Worm (Caenorhabditis elegans) whole organism, young adult: ENCODE data around the gene C25H3.3.

Source experiments
- B0261.1 ChIP-seq: sonication (generic microtip); optimal IDR thresholded peaks from 2 replicates; lab custom pipeline; 2016; ENCODE audit warnings: mild to moderate bottlenecking, missing genetic modification characterization, moderate library complexity, missing compliant biosample characterization
- C06A6.2 ChIP-seq: fragments of 200-800 bp; sonication (Bioruptor generic); conservative IDR thresholded peaks from 2 replicates; pipeline ENCODE4 v1.3.6; 2022; ENCODE audit warnings: missing genetic modification characterization, missing compliant biosample characterization
- F22D6.2 ChIP-seq: sonication (generic microtip); optimal IDR thresholded peaks from 2 replicates; lab custom pipeline; 2016; ENCODE audit warnings: mild to moderate bottlenecking, missing genetic modification characterization, missing compliant biosample characterization
- F23B12.7 ChIP-seq: sonication (generic microtip); optimal IDR thresholded peaks from 2 replicates; lab custom pipeline; 2017; ENCODE audit warnings: missing genetic modification characterization, mild to moderate bottlenecking, missing compliant biosample characterization, antibody characterized with exemption, moderate library complexity; ENCODE audit not compliant: insufficient read depth
- F37B4.10 ChIP-seq: fragments of 200-800 bp; sonication (Bioruptor generic); IDR thresholded peaks from 2 replicates; pipeline ENCODE4 v1.3.6; 2022; ENCODE audit warnings: missing genetic modification characterization, missing compliant biosample characterization
- F49E8.2 ChIP-seq: sonication (generic microtip); optimal IDR thresholded peaks from 3 replicates; lab custom pipeline; 2017; ENCODE audit warnings: missing genetic modification characterization, mild to moderate bottlenecking, missing compliant biosample characterization, antibody characterized with exemption, moderate library complexity; ENCODE audit not compliant: insufficient read depth
- F57C9.4 ChIP-seq: sonication (generic microtip); optimal IDR thresholded peaks from 2 replicates; lab custom pipeline; 2017; ENCODE audit warnings: mild to moderate bottlenecking, missing genetic modification characterization, missing compliant biosample characterization
- Y53G8AR.9 ChIP-seq: fragments of 200-800 bp; sonication (Bioruptor generic); conservative IDR thresholded peaks from 2 replicates; pipeline ENCODE4 v1.3.6; 2022; ENCODE audit warnings: missing genetic modification reagents, missing genetic modification characterization, missing compliant biosample characterization
- Y56A3A.18 ChIP-seq: fragments of 200-800 bp; sonication (Bioruptor generic); IDR thresholded peaks from 2 replicates; pipeline ENCODE4 v1.3.6; 2022; ENCODE audit warnings: missing genetic modification reagents, missing genetic modification characterization, missing compliant biosample characterization
- Y95B8A.8 ChIP-seq: fragments of 200-800 bp; sonication (Bioruptor generic); IDR thresholded peaks from 2 replicates; pipeline ENCODE4 v1.3.6; 2022; ENCODE audit warnings: missing genetic modification reagents, missing genetic modification characterization, missing compliant biosample characterization
- aptf-2 ChIP-seq: fragments of 200-800 bp; sonication (Bioruptor generic); conservative IDR thresholded peaks from 2 replicates; pipeline ENCODE4 v1.3.6; 2022; ENCODE audit warnings: missing genetic modification reagents, missing genetic modification characterization, missing compliant biosample characterization
- aptf-3 ChIP-seq: fragments of 200-800 bp; sonication (Bioruptor generic); IDR thresholded peaks from 2 replicates; pipeline ENCODE4 v1.3.6; 2022; ENCODE audit warnings: missing genetic modification characterization, missing compliant biosample characterization
- bed-2 ChIP-seq: fragments of 200-800 bp; sonication (Bioruptor generic); IDR thresholded peaks from 2 replicates; pipeline ENCODE4 v1.3.6; 2022; ENCODE audit warnings: missing genetic modification reagents, missing genetic modification characterization, missing compliant biosample characterization
- cebp-1 ChIP-seq, 2 experiments: fragments of 200-800 bp in 1 of 2; sonication (Bioruptor generic) in 1 of 2; sonication (generic microtip) in 1 of 2; IDR thresholded peaks in 1 of 2; optimal IDR thresholded peaks in 1 of 2; 2 replicates each; pipeline versions ENCODE4 v1.3.6 to Lab custom; 2017 to 2022; ENCODE audit warnings: missing compliant biosample characterization in 2 of 2, missing genetic modification characterization in 2 of 2, mild to moderate bottlenecking in 1 of 2, missing genetic modification reagents in 1 of 2, moderate library complexity in 1 of 2
- ceh-27 ChIP-seq: fragments of 200-800 bp; sonication (Bioruptor generic); optimal IDR thresholded peaks from 2 replicates; lab custom pipeline; 2018; ENCODE audit warnings: mild to moderate bottlenecking, missing genetic modification characterization, moderate library complexity, missing compliant biosample characterization
- ceh-40 ChIP-seq: fragments of 200-800 bp; sonication (Bioruptor generic); IDR thresholded peaks from 2 replicates; pipeline ENCODE4 v1.3.6; 2022; ENCODE audit warnings: missing genetic modification characterization, missing compliant biosample characterization
- ceh-79 ChIP-seq: sonication (generic microtip); optimal IDR thresholded peaks from 2 replicates; lab custom pipeline; 2017; ENCODE audit warnings: mild to moderate bottlenecking, missing genetic modification characterization, missing compliant biosample characterization
- dox-1 ChIP-seq: fragments of 200-800 bp; sonication (Bioruptor generic); IDR thresholded peaks from 2 replicates; pipeline ENCODE4 v1.3.6; 2022; ENCODE audit warnings: missing genetic modification reagents, missing genetic modification characterization, missing compliant biosample characterization
- dpl-1 ChIP-seq: fragments of 150-350 bp; optimal IDR thresholded peaks from 2 replicates; lab custom pipeline; 2014; ENCODE audit warnings: missing biosample characterization, missing genetic modification reagents, missing genetic modification characterization
- efl-1 ChIP-seq: fragments of 150-350 bp; optimal IDR thresholded peaks from 2 replicates; lab custom pipeline; 2014; ENCODE audit warnings: missing biosample characterization, missing genetic modification reagents, missing genetic modification characterization
- gei-17 ChIP-seq: fragments of 200-800 bp; sonication (Bioruptor generic); optimal IDR thresholded peaks from 2 replicates; lab custom pipeline; 2018; ENCODE audit warnings: mild to moderate bottlenecking, missing genetic modification characterization, missing compliant biosample characterization
- lag-1 ChIP-seq: fragments of 200-800 bp; sonication (Bioruptor generic); IDR thresholded peaks from 2 replicates; pipeline ENCODE4 v1.3.6; 2022; ENCODE audit warnings: missing genetic modification reagents, missing genetic modification characterization, missing compliant biosample characterization
- let-526 ChIP-seq: fragments of 200-800 bp; sonication (Bioruptor generic); IDR thresholded peaks from 2 replicates; pipeline ENCODE4 v1.3.6; 2022; ENCODE audit warnings: missing genetic modification reagents, missing genetic modification characterization, missing compliant biosample characterization
- let-607 ChIP-seq, 2 experiments: fragments of 200-800 bp in 1 of 2; sonication (Bioruptor generic) in 1 of 2; sonication (generic microtip) in 1 of 2; optimal IDR thresholded peaks; 2 replicates each; lab custom pipeline; 2016 to 2018; ENCODE audit warnings: mild to moderate bottlenecking in 2 of 2, missing compliant biosample characterization in 2 of 2, missing genetic modification characterization in 2 of 2, moderate library complexity in 2 of 2, missing genotype in 1 of 2
- lin-26 ChIP-seq: fragments of 200-800 bp; sonication (Bioruptor generic); IDR thresholded peaks from 2 replicates; pipeline ENCODE4 v1.3.6; 2022; ENCODE audit warnings: missing genetic modification reagents, missing genetic modification characterization, missing compliant biosample characterization
- lin-40 ChIP-seq: sonication (generic microtip); optimal IDR thresholded peaks from 2 replicates; lab custom pipeline; 2016; ENCODE audit warnings: missing genetic modification characterization, mild to moderate bottlenecking, missing compliant biosample characterization, missing genotype, missing genetic modification reagents
- madf-3 ChIP-seq: fragments of 200-800 bp; sonication (Bioruptor generic); IDR thresholded peaks from 2 replicates; pipeline ENCODE4 v1.3.6; 2022; ENCODE audit warnings: missing genetic modification reagents, missing genetic modification characterization, missing compliant biosample characterization
- nfya-1 ChIP-seq: sonication (generic microtip); optimal IDR thresholded peaks from 2 replicates; lab custom pipeline; 2017; ENCODE audit warnings: antibody characterized with exemption, missing compliant biosample characterization, missing genetic modification characterization, borderline replicate concordance; ENCODE audit not compliant: insufficient read depth
- nfya-2 ChIP-seq: fragments of 200-800 bp; sonication (Bioruptor generic); IDR thresholded peaks from 2 replicates; pipeline ENCODE4 v1.3.6; 2022; ENCODE audit warnings: missing genetic modification reagents, missing genetic modification characterization, missing compliant biosample characterization
- nfyb-1 ChIP-seq: fragments of 200-800 bp; sonication (Bioruptor generic); IDR thresholded peaks from 2 replicates; pipeline ENCODE4 v1.3.6; 2022; ENCODE audit warnings: missing genetic modification reagents, missing genetic modification characterization, missing compliant biosample characterization
- nhr-90 ChIP-seq: sonication (generic microtip); optimal IDR thresholded peaks from 2 replicates; lab custom pipeline; 2016; ENCODE audit warnings: missing genotype, mild to moderate bottlenecking, missing genetic modification characterization, missing compliant biosample characterization
- pbrm-1 ChIP-seq: fragments of 200-800 bp; sonication (Bioruptor generic); IDR thresholded peaks from 2 replicates; pipeline ENCODE4 v1.3.6; 2022; ENCODE audit warnings: missing genetic modification reagents, missing genetic modification characterization, missing compliant biosample characterization
- pha-4 ChIP-seq: fragments of 150-350 bp; sonication (generic microtip); optimal IDR thresholded peaks from 2 replicates; lab custom pipeline; 2014; ENCODE audit warnings: missing biosample characterization, missing genetic modification reagents, missing genetic modification characterization
- repo-1 ChIP-seq: sonication (generic microtip); optimal IDR thresholded peaks from 2 replicates; lab custom pipeline; 2017; ENCODE audit warnings: mild to moderate bottlenecking, missing genetic modification characterization, missing compliant biosample characterization
- snpc-1.3 ChIP-seq: sonication (generic microtip); optimal IDR thresholded peaks from 2 replicates; lab custom pipeline; 2017; ENCODE audit warnings: missing genetic modification characterization, mild to moderate bottlenecking, missing compliant biosample characterization, antibody characterized with exemption, moderate library complexity, missing genotype, missing genetic modification reagents; ENCODE audit not compliant: insufficient read depth
- snpc-4 ChIP-seq, 5 experiments: fragments of 150-350 bp in 1 of 5; sonication (generic microtip) in 4 of 5; optimal IDR thresholded peaks; 2 replicates each; lab custom pipeline; 2014 to 2018; ENCODE audit warnings: missing genetic modification characterization in 5 of 5, missing biosample characterization in 3 of 5, antibody characterized with exemption in 2 of 5, mild to moderate bottlenecking in 2 of 5, missing compliant biosample characterization in 2 of 5, missing genotype in 2 of 5, moderate library complexity in 2 of 5, missing genetic modification reagents in 1 of 5
- unc-62 ChIP-seq: fragments of 150-350 bp; optimal IDR thresholded peaks from 2 replicates; lab custom pipeline; 2014; ENCODE audit warnings: missing biosample characterization, missing genetic modification reagents, missing genetic modification characterization
- ztf-22 ChIP-seq: fragments of 200-800 bp; sonication (Bioruptor generic); optimal IDR thresholded peaks from 2 replicates; lab custom pipeline; 2018; ENCODE audit warnings: mild to moderate bottlenecking, missing genetic modification characterization, moderate library complexity, missing compliant biosample characterization

Gene C25H3.3

DNA sequence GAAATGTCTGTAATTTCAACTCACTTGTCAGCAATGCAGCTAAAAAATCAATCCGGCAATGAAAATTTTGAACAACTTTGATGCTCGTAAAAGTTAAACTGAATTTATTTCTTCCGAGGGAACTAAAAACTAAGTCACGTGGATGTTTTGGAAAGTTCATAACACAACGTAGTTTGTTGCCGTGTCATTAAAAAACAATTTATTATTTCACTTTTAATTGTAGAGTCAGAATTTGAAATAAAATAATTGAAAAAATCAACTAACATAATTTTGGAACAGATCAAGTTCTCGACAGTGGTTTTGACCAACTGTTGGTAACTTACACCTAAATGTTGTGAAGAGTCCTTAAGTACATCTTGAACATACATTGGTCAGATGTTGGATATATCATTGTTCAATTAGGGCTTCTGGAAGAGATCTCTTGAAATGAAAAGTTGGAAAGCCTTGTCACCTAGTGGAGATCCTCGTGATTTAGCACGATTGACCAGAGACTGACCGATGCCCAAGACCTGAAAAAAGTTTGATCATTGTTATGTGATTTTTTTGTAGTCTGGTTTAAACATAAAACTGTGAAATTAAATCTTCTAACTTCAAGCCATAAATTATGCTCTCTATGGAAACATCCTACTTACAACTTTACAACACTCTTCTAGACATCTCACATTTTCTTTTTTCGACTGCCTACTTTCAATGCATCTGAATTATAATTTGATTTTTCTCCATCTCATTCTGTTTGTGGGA lies 36.5 kb downstream of the C25H3.3 start, which contains the start of the genes C18A3.7 and C18A3.11:
Gene C18A3.7, minus strand, starts transcription at position 101 of the 741 bp plus-strand sequence.
Gene C18A3.11, plus strand, starts transcription at position 691 of the 741 bp plus-strand sequence.
- TF ChIP-seq pha-4 (tag; lab: Kevin White, UChicago) (no peak), ceh-27 (GFP tag; lab: Kevin White, UChicago) (no peak)

DNA sequence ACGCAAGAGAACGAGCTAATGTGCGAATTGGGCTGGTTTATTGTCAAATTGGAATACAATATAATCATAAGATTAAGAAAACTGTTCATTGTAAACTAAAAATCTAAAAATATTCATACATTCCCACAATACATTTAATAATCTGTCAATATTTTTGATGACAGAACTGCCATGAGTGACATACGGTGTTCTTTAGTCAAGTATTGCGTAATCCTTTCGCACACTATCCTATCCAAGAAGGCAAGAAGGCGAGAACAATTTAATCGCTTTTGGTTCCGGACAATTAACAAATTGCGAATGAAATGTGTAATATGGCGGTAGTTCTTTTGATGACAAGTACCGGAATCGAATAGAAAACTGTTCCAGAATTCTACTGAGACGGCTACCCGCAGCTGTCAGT lies 40.9 kb downstream of the C25H3.3 start:
- TF ChIP-seq aptf-3 (GFP tag; lab: Robert Waterston, UW) (no peak), snpc-1.3 (no peak), efl-1 (GFP tag; lab: Kevin White, UChicago) (no peak), nhr-90 (tag; lab: Kevin White, UChicago) (no peak), B0261.1 (tag; lab: Kevin White, UChicago) (no peak), ztf-22 (GFP tag; lab: Kevin White, UChicago) (no peak), let-607 (tag; optimal IDR thresholded peaks at IDR 0.05; lab: Kevin White, UChicago) (no peak), F22D6.2 (tag; lab: Kevin White, UChicago) (no peak), Y53G8AR.9 (GFP tag; lab: Robert Waterston, UW) (no peak), let-526 (GFP tag; lab: Robert Waterston, UW) (no peak), F49E8.2 (tag; lab: Kevin White, UChicago) (no peak), cebp-1 (GFP tag; IDR thresholded peaks at IDR 0.05; lab: Robert Waterston, UW) (no peak), cebp-1 (tag; optimal IDR thresholded peaks at IDR 0.05; lab: Kevin White, UChicago) (no peak), lin-26 (GFP tag; lab: Robert Waterston, UW) (no peak)

DNA sequence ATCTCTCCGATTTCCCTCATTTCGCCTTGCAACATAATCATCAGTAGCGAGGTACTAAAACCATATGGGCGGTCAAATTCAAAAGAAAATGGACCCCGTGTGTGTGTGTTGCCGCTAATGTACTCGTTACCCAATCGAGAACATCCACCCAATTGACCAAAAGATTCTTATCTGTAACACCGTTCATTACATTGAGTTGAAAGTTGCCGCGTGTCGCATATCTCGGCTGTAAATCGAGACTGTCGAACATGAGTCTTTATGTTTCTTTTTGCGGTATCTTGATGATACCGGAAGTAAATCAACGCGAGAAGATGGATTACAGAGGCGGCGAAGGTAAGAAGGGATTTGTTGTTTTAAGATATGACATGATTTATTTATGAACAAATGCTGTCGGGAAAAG lies 41.8 kb downstream of the C25H3.3 start:
- TF ChIP-seq F23B12.7 (tag; lab: Kevin White, UChicago) (no peak), snpc-4 (GFP tag; optimal IDR thresholded peaks at IDR 0.05; lab: Kevin White, UChicago) (no peak), snpc-4 (tag; optimal IDR thresholded peaks at IDR 0.05; lab: Kevin White, UChicago) (no peak), nfyb-1 (GFP tag; lab: Robert Waterston, UW) (no peak), F37B4.10 (GFP tag; lab: Robert Waterston, UW) (no peak), ceh-79 (tag; lab: Kevin White, UChicago) (no peak), gei-17 (no peak), ceh-27 (GFP tag; lab: Kevin White, UChicago) (no peak), repo-1 (no peak), madf-3 (GFP tag; lab: Robert Waterston, UW) (no peak), aptf-2 (no peak), aptf-3 (GFP tag; lab: Robert Waterston, UW) (no peak), nfya-1 (tag; lab: Kevin White, UChicago) (no peak), let-526 (GFP tag; lab: Robert Waterston, UW) (no peak), dpl-1 (no peak), bed-2 (GFP tag; lab: Robert Waterston, UW) (no peak), ceh-40 (GFP tag; lab: Robert Waterston, UW) (no peak), unc-62 (GFP tag; lab: Kevin White, UChicago) (no peak), Y56A3A.18 (GFP tag; lab: Robert Waterston, UW) (no peak)

DNA sequence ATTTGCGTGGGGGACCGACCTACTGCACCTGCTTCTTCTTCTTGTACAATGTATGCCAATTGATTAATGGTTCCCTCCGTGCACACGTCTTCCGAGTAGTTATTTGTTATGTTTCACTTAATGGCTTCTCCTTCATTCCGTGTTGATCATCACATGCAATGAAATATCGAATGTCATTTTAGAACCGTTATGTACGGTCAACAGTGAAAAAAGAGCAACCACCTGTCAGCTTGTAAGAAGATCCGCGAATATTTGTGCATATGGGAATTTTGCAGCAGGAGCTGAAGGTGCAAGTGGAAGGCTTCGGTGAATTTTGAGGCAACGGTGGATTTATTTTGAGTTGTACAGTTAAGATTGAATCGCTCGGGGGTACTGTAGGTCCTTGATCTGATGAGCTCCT lies 42.6 kb downstream of the C25H3.3 start:
- no peak for TF ChIP-seq C06A6.2 (GFP tag; lab: Robert Waterston, UW)
- TF ChIP-seq lin-40 = no peak
- TF ChIP-seq pbrm-1 = no peak
- TF ChIP-seq lag-1 (GFP tag; lab: Robert Waterston, UW) = no peak
- TF ChIP-seq nfya-2 = no peak
- no peak for TF ChIP-seq let-607 (tag; optimal IDR thresholded peaks at IDR 0.05; lab: Kevin White, UChicago)
- TF ChIP-seq F57C9.4 (tag; lab: Kevin White, UChicago) = no peak
- no peak for TF ChIP-seq repo-1
- TF ChIP-seq Y95B8A.8 (GFP tag; lab: Robert Waterston, UW) = no peak
- TF ChIP-seq dox-1 = no peak
- TF ChIP-seq, all 124 proteins: peak for 0
